Fruit fly (Drosophila melanogaster) whole organism, wandering third instar larva: ENCODE data around the gene CNPYb.
A peak's percentile ranks its signal among the peaks of the same experiment; 100 is the strongest.

Experiments
- Abd-B ChIP-seq: fragments of >200 bp; optimal IDR thresholded peaks from 2 replicates; lab custom pipeline; 2017; ENCODE audit warnings: missing biosample characterization, missing genetic modification characterization
- CG32264 ChIP-seq: fragments of 200-800 bp; sonication (Bioruptor generic); optimal IDR thresholded peaks from 2 replicates; lab custom pipeline; 2016; ENCODE audit warnings: missing biosample characterization, missing genetic modification characterization
- CG9705 ChIP-seq: fragments of 200-800 bp; sonication (Bioruptor generic); optimal IDR thresholded peaks from 2 replicates; lab custom pipeline; 2018; ENCODE audit warnings: missing biosample characterization, mild to moderate bottlenecking, missing genetic modification characterization
- CrebA ChIP-seq: fragments of 200-800 bp; sonication (Bioruptor generic); optimal IDR thresholded peaks from 2 replicates; lab custom pipeline; 2016; ENCODE audit warnings: missing biosample characterization, mild to moderate bottlenecking, missing genetic modification characterization, borderline replicate concordance
- Dfd ChIP-seq: fragments of >200 bp; optimal IDR thresholded peaks from 2 replicates; lab custom pipeline; 2017; ENCODE audit warnings: missing biosample characterization, missing genetic modification characterization
- Dif ChIP-seq: fragments of 200-275, 200-300 bp; sonication (Bioruptor generic); optimal IDR thresholded peaks from 2 replicates; lab custom pipeline; 2018; ENCODE audit warnings: missing biosample characterization, missing genetic modification characterization; ENCODE audit not compliant: partially characterized antibody
- GATAd ChIP-seq: sonication (Bioruptor generic); optimal IDR thresholded peaks from 2 replicates; lab custom pipeline; 2016; ENCODE audit warnings: missing biosample characterization, missing genetic modification characterization
- HLH106 ChIP-seq: fragments of 200-800 bp; optimal IDR thresholded peaks from 3 replicates; lab custom pipeline; 2019; ENCODE audit warnings: missing biosample characterization, mild to moderate bottlenecking, missing genetic modification characterization, moderate library complexity
- Hnf4 ChIP-seq: fragments of 200-800 bp; sonication (Bioruptor generic); optimal IDR thresholded peaks from 2 replicates; lab custom pipeline; 2016; ENCODE audit warnings: missing biosample characterization, mild to moderate bottlenecking, missing genetic modification characterization
- Hr78 ChIP-seq: fragments of >200 bp; optimal IDR thresholded peaks from 2 replicates; lab custom pipeline; 2017; ENCODE audit warnings: missing biosample characterization, missing genetic modification characterization
- Hr83 ChIP-seq: fragments of 200-300 bp; sonication (Bioruptor generic); optimal IDR thresholded peaks from 2 replicates; lab custom pipeline; 2016; ENCODE audit warnings: missing biosample characterization, mild to moderate bottlenecking, missing genetic modification characterization, moderate library complexity; ENCODE audit not compliant: poor library complexity, severe bottlenecking
- Jra ChIP-seq: sonication (Bioruptor generic); optimal IDR thresholded peaks from 2 replicates; lab custom pipeline; 2016; ENCODE audit warnings: missing biosample characterization, missing genetic modification characterization
- Mio ChIP-seq: sonication (Bioruptor generic); optimal IDR thresholded peaks from 2 replicates; lab custom pipeline; 2016; ENCODE audit warnings: missing biosample characterization, missing genetic modification characterization
- Myc ChIP-seq: fragments of >200 bp; optimal IDR thresholded peaks from 2 replicates; lab custom pipeline; 2017
- N ChIP-seq: fragments of >200 bp; optimal IDR thresholded peaks from 2 replicates; lab custom pipeline; 2018; ENCODE audit warnings: missing biosample characterization, missing external identifiers, missing genetic modification characterization
- OdsH ChIP-seq: fragments of 200-800 bp; sonication (Bioruptor generic); optimal IDR thresholded peaks from 2 replicates; lab custom pipeline; 2016; ENCODE audit warnings: missing biosample characterization, mild to moderate bottlenecking, missing genetic modification characterization
- Rel ChIP-seq, 2 experiments: fragments of 200-800 bp; sonication (Bioruptor generic) in 1 of 2; optimal IDR thresholded peaks; 2 replicates in 1 of 2; 3 replicates in 1 of 2; lab custom pipeline; 2016 to 2019; ENCODE audit warnings: mild to moderate bottlenecking in 2 of 2, missing biosample characterization in 2 of 2, missing genetic modification characterization in 2 of 2, moderate library complexity in 1 of 2
- Sp1 ChIP-seq: fragments of 200-800 bp; sonication (Bioruptor generic); optimal IDR thresholded peaks from 3 replicates; lab custom pipeline; 2019; ENCODE audit warnings: missing biosample characterization, mild to moderate bottlenecking, missing genetic modification characterization, moderate library complexity
- Vsx2 ChIP-seq: fragments of 200-300, 225-300 bp; sonication (Bioruptor generic); optimal IDR thresholded peaks from 2 replicates; lab custom pipeline; 2018; ENCODE audit warnings: missing biosample characterization, missing genetic modification characterization; ENCODE audit not compliant: partially characterized antibody
- br ChIP-seq: fragments of 200-800 bp; sonication (Bioruptor generic); optimal IDR thresholded peaks from 2 replicates; lab custom pipeline; 2016; ENCODE audit warnings: missing biosample characterization, missing genetic modification characterization
- brk ChIP-seq: fragments of 200-800 bp; sonication (Bioruptor generic); optimal IDR thresholded peaks from 2 replicates; lab custom pipeline; 2016; ENCODE audit warnings: missing biosample characterization, mild to moderate bottlenecking, missing genetic modification characterization
- dl ChIP-seq, 2 experiments: fragments of 175-275, 200-275 bp in 1 of 2; fragments of 200-275 bp in 1 of 2; sonication (Bioruptor generic); optimal IDR thresholded peaks; lab custom pipeline; 2018; ENCODE audit warnings: mild to moderate bottlenecking in 2 of 2, missing biosample characterization in 2 of 2, missing genetic modification characterization in 2 of 2, moderate library complexity in 2 of 2; ENCODE audit not compliant: partially characterized antibody in 2 of 2, insufficient read depth in 1 of 2
- dmrt93B ChIP-seq: fragments of 200-800 bp; sonication (Bioruptor generic); optimal IDR thresholded peaks from 2 replicates; lab custom pipeline; 2018; ENCODE audit warnings: missing biosample characterization, mild to moderate bottlenecking, missing genetic modification characterization
- dsf ChIP-seq: sonication (Bioruptor generic); optimal IDR thresholded peaks from 2 replicates; lab custom pipeline; 2016; ENCODE audit warnings: missing biosample characterization, missing genetic modification characterization, borderline replicate concordance
- ey ChIP-seq: fragments of 200-800 bp; sonication (Bioruptor generic); optimal IDR thresholded peaks from 2 replicates; lab custom pipeline; 2016; ENCODE audit warnings: missing biosample characterization, missing genetic modification characterization
- foxo ChIP-seq, 2 experiments: fragments of 200-800 bp; sonication (Bioruptor generic); optimal IDR thresholded peaks; 2 replicates in 1 of 2; 3 replicates in 1 of 2; lab custom pipeline; 2016 to 2017; ENCODE audit warnings: missing biosample characterization in 2 of 2, missing genetic modification characterization in 2 of 2
- fru ChIP-seq: fragments of 200-800 bp; sonication (Bioruptor generic); optimal IDR thresholded peaks from 3 replicates; lab custom pipeline; 2016; ENCODE audit warnings: missing biosample characterization, mild to moderate bottlenecking, missing genetic modification characterization
- h ChIP-seq: fragments of 200-800 bp; sonication (Bioruptor generic); optimal IDR thresholded peaks from 3 replicates; lab custom pipeline; 2016; ENCODE audit warnings: missing biosample characterization, mild to moderate bottlenecking, missing genetic modification characterization
- jim ChIP-seq: fragments of 175-275, 200-325 bp; sonication (Bioruptor generic); optimal IDR thresholded peaks from 2 replicates; lab custom pipeline; 2016; ENCODE audit warnings: missing biosample characterization, mild to moderate bottlenecking, missing genetic modification characterization
- lola ChIP-seq: fragments of >200 bp; optimal IDR thresholded peaks from 2 replicates; lab custom pipeline; 2017; ENCODE audit warnings: missing biosample characterization, missing genetic modification characterization
- pan ChIP-seq: fragments of >200 bp; optimal IDR thresholded peaks from 2 replicates; lab custom pipeline; 2017
- psq ChIP-seq: fragments of 200-800 bp; sonication (Bioruptor generic); optimal IDR thresholded peaks from 3 replicates; lab custom pipeline; 2017; ENCODE audit warnings: missing biosample characterization, mild to moderate bottlenecking, missing genetic modification characterization, moderate library complexity
- rgr ChIP-seq: fragments of 200-800 bp; sonication (Bioruptor generic); optimal IDR thresholded peaks from 3 replicates; lab custom pipeline; 2016; ENCODE audit warnings: missing biosample characterization, mild to moderate bottlenecking, missing genetic modification characterization
- sage ChIP-seq: fragments of 200-800 bp; sonication (Bioruptor generic); optimal IDR thresholded peaks from 2 replicates; lab custom pipeline; 2016; ENCODE audit warnings: missing biosample characterization, mild to moderate bottlenecking, missing genetic modification characterization
- sv ChIP-seq: fragments of 200-800 bp; sonication (Bioruptor generic); optimal IDR thresholded peaks from 3 replicates; lab custom pipeline; 2016; ENCODE audit warnings: missing biosample characterization, missing genetic modification characterization
- tai ChIP-seq: sonication (Bioruptor generic); optimal IDR thresholded peaks from 2 replicates; lab custom pipeline; 2016; ENCODE audit warnings: missing biosample characterization, missing genetic modification characterization
- usp ChIP-seq: fragments of >200 bp; optimal IDR thresholded peaks from 2 replicates; lab custom pipeline; 2017; ENCODE audit warnings: missing biosample characterization, missing genetic modification characterization
- woc ChIP-seq: sonication (Bioruptor generic); optimal IDR thresholded peaks from 2 replicates; lab custom pipeline; 2016; ENCODE audit warnings: missing biosample characterization, mild to moderate bottlenecking, missing genetic modification characterization

The CNPYb gene

DNA sequence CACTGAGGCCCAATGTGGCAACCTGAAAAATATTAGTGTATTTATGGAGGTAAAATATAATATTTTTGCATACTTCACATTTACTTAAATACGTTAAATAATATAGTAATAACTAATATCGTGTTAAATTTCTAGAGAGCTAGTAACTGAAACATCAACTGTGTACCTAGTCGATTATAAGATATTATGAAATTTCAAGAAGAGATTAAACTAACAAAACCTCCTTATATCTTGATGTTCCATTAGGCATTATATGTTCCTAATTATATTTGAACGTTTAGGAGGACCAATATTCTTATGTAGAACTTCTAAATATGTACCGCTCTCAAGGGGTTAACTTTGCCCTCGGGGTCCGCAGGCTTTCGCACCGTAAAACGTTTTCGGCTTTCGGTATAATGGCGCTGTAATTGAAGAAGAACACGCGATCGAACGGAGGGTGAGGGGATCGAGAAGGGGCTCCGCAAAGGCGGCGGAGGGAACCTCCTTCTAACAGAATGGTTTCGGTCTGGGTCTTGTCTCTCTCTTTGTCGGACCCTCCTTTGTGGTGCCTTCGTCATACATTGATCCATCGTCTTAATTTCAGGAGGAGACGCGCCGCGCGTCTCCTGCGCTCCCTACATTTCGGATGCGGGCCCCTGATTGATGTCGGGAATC is 49.5 kb downstream of the CNPYb start:
- TF ChIP-seq dmrt93B (GFP tag; lab: Kevin White, UChicago) (peak; percentile 74), Rel (GFP tag; optimal IDR thresholded peaks at IDR 0.05; lab: Kevin White, UChicago) (no peak), Rel (tag; optimal IDR thresholded peaks at IDR 0.05; lab: Kevin White, UChicago) (peak; percentile 36), dsf (GFP tag; lab: Kevin White, UChicago) (no peak), fru (peak; percentile 85), HLH106 (tag; lab: Kevin White, UChicago) (peak; percentile 89), psq (GFP tag; lab: Kevin White, UChicago) (peak; percentile 87), OdsH (GFP tag; lab: Kevin White, UChicago) (peak; percentile 84), rgr (peak; percentile 77), CG9705 (peak; percentile 59), CG32264 (GFP tag; lab: Kevin White, UChicago) (peak; percentile 31), br (peak; percentile 68), CrebA (no peak), sage (peak; percentile 59), GATAd (GFP tag; lab: Kevin White, UChicago) (no peak), foxo (GFP tag; optimal IDR thresholded peaks at IDR 0.05; lab: Kevin White, UChicago) (peak in 1 of 2 experiments; percentile 89), Hnf4 (GFP tag; lab: Kevin White, UChicago) (peak; percentile 32), Vsx2 (GFP tag; lab: Kevin White, UChicago) (peak; percentile 17), h (peak; percentile 87), woc (GFP tag; lab: Kevin White, UChicago) (peak; percentile 74), Myc (lab: Kevin White, UChicago) (no peak), Dif (no peak), Sp1 (GFP tag; lab: Kevin White, UChicago) (peak; percentile 94), Mio (GFP tag; lab: Kevin White, UChicago) (no peak), dl (GFP tag; optimal IDR thresholded peaks at IDR 0.05; lab: Kevin White, UChicago; ENCODE audit: insufficient read depth in 1 of 2, partially characterized antibody in 2 of 2) (no peak), tai (GFP tag; lab: Kevin White, UChicago) (peak; percentile 63), brk (GFP tag; lab: Kevin White, UChicago) (peak; percentile 58), Jra (GFP tag; lab: Kevin White, UChicago) (peak; percentile 40), ey (GFP tag; lab: Kevin White, UChicago) (peak; percentile 73), Abd-B (no peak)

DNA sequence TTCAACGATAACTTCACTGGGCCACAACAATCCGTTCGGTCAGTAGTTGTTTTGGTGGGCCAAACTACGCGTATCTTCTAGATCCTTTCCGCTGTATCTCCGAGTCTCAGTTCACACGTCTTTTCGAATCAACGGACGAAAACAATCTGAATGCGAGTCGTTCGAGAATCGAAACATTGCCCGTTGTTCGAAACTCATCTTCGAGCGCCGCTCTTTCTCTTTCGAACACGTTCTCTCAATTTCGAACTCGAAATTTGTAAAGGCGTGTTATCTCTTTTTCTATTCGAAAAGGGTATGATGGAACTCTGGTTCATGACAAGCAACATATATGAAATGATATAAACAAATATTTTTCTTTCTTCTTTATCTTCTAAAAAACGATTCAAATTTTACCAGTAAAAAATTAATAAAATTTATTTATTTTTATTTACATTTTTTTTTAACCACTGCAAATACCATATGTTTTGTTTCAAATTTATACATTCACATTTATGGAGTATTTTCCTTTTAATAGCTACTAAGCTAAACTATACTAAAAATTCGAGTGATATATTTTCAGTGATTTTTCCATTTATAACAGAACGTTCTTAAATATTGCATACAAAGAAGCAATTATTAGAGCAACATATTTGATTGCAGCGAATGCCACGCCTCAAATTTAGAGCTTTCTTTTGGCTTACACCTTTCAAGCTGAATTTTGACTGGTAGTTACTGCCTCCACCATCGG is 50.6 kb downstream of the CNPYb start, which contains the start of gene nkd:
Gene nkd, minus strand, starts transcription at position 151 of the 727 bp plus-strand sequence.
- TF ChIP-seq foxo (GFP tag; optimal IDR thresholded peaks at IDR 0.05; lab: Kevin White, UChicago) (peak in 1 of 2 experiments; percentile 84), HLH106 (tag; lab: Kevin White, UChicago) (peak; percentile 79), sage (peak; percentile 54), ey (GFP tag; lab: Kevin White, UChicago) (peak; percentile 65), Dif (peak; percentile 79), brk (GFP tag; lab: Kevin White, UChicago) (peak; percentile 76), usp (GFP tag; lab: Kevin White, UChicago) (no peak), Hnf4 (GFP tag; lab: Kevin White, UChicago) (peak; percentile 85), Dfd (GFP tag; lab: Kevin White, UChicago) (no peak), pan (peak; percentile 68), jim (GFP tag; lab: Kevin White, UChicago) (peak; percentile 63), Hr83 (GFP tag; lab: Kevin White, UChicago) (peak; percentile 70), woc (GFP tag; lab: Kevin White, UChicago) (peak; percentile 67), Mio (GFP tag; lab: Kevin White, UChicago) (no peak), Sp1 (GFP tag; lab: Kevin White, UChicago) (peak; percentile 88), Rel (GFP tag; optimal IDR thresholded peaks at IDR 0.05; lab: Kevin White, UChicago) (peak; percentile 57), Rel (tag; optimal IDR thresholded peaks at IDR 0.05; lab: Kevin White, UChicago) (no peak), N (no peak), rgr (peak; percentile 88), fru (peak; percentile 69), sv (peak; percentile 61), Vsx2 (GFP tag; lab: Kevin White, UChicago) (no peak), dl (GFP tag; optimal IDR thresholded peaks at IDR 0.05; lab: Kevin White, UChicago; ENCODE audit: insufficient read depth in 1 of 2, partially characterized antibody in 2 of 2) (peak; percentile 66 to 75), OdsH (GFP tag; lab: Kevin White, UChicago) (peak; percentile 77), psq (GFP tag; lab: Kevin White, UChicago) (peak; percentile 82), CG9705 (peak; percentile 41), br (peak; percentile 57), lola (GFP tag; lab: Kevin White, UChicago) (no peak), CG32264 (GFP tag; lab: Kevin White, UChicago) (peak; percentile 5), dsf (GFP tag; lab: Kevin White, UChicago) (peak; percentile 4), CrebA (peak; percentile 1), Myc (lab: Kevin White, UChicago) (peak; percentile 29), dmrt93B (GFP tag; lab: Kevin White, UChicago) (peak; percentile 16), h (peak; percentile 72), tai (GFP tag; lab: Kevin White, UChicago) (peak; percentile 67), Hr78 (GFP tag; lab: Kevin White, UChicago) (no peak), Jra (GFP tag; lab: Kevin White, UChicago) (peak; percentile 32)
